Fruit fly (Drosophila melanogaster): Measurements from ENCODE around the gene CRMP.

- TF ChIP-seq CG11294 (GFP tag; IDR thresholded peaks at IDR 0.05) (no peak), CG11762 (GFP tag; optimal IDR thresholded peaks at IDR 0.05; ENCODE audit: insufficient read depth) (no peak), OdsH (GFP tag; optimal IDR thresholded peaks at IDR 0.05) (no peak), Ets96B (tag; optimal IDR thresholded peaks at IDR 0.05) (peak; percentile 7), pdm3 (GFP tag; optimal IDR thresholded peaks at IDR 0.05) (no peak), CG10669 (GFP tag; optimal IDR thresholded peaks at IDR 0.05) (no peak), Eip75B (GFP tag; optimal IDR thresholded peaks at IDR 0.05) (no peak)
Observed at dm6 chr3R:5591398-5591853, 20.5 kb downstream of the CRMP start, which contains the start of the genes noi and Vha26.
